Fruit fly (Drosophila melanogaster) whole organism, pupa: ENCODE measurements around the gene par-6.

Source experiments
- CG12605 ChIP-seq: fragments of 200-800 bp; sonication (Bioruptor generic); IDR thresholded peaks from 2 replicates; pipeline ENCODE4 v1.3.6; 2022; ENCODE audit warnings: missing biosample characterization, missing genetic modification characterization
- CG4496 ChIP-seq: fragments of 200-800 bp; sonication (Bioruptor generic); IDR thresholded peaks from 3 replicates; pipeline ENCODE4 v1.3.6; 2022; ENCODE audit warnings: missing biosample characterization, missing genetic modification characterization

DNA sequence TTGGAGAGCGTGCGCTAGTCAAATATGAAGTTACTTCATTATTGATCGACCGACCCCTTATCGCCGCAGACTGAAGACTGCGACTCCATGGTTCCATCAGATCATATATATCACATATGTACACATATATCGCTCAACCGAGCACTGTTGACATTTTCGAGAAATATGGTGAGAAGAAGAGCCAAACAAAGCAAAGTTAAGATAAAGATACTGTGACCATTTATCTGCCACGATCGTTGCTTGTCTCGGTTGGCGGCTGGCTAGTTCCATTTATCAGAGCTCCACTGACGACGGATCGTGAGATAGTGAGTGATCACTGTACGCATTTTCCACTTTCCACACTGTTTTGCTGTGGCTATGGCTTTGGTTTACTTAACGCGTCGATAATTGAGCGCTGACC lies 40.4 kb downstream of the par-6 start:
- TF ChIP-seq CG12605 = no peak
- TF ChIP-seq CG4496 (GFP tag; lab: Robert Waterston, UW) = no peak
